Fruit fly (Drosophila melanogaster): ENCODE results near the gene CG18599.
A peak's percentile ranks its signal among the peaks of the same experiment; 100 is the strongest.

dm6 chr3R:18298900-18299321 is 31.3 kb downstream of the CG18599 start, which contains the start of gene Dlc90F:
- TF ChIP-seq toe (GFP tag; optimal IDR thresholded peaks at IDR 0.05) (peak; percentile 85), CG7101 (tag; optimal IDR thresholded peaks at IDR 0.05) (peak; percentile 71), cic (GFP tag; optimal IDR thresholded peaks at IDR 0.05) (no peak), tj (GFP tag; optimal IDR thresholded peaks at IDR 0.05) (peak; percentile 47), CG33017 (tag; optimal IDR thresholded peaks at IDR 0.05) (peak; percentile 45), Mnt (GFP tag; optimal IDR thresholded peaks at IDR 0.05) (peak; percentile 66), kay (GFP tag; ENCODE audit: borderline replicate concordance) (peak; percentile 93), CG1620 (GFP tag; optimal IDR thresholded peaks at IDR 0.05) (peak; percentile 57)

Data from whole organism, adult.